Worm (Caenorhabditis elegans): ENCODE data around the gene T01B7.5.

DNA sequence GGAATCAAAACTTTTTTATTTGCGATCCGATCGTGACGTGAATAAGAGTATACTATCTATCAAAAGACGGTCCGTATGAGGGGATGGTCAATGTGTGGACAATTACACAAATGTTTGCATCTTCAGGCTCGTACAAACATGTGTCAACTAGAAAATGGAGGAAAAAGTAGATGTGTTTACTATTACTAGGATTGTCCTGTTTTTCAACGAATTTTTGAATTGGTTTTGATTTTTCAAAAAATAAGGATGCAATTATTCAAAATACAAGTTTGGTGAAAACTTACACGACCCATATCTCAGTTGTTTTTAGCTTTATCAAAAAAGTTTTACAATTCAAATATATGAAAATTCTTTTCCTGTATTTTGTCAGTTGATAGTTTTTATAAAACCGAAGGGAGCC, 38.6 kb downstream of the T01B7.5 start, which contains the start of gene K08F8.7:
- no peak for TF ChIP-seq him-1 (tag; optimal IDR thresholded peaks at IDR 0.05)
- TF ChIP-seq dao-5 (tag; optimal IDR thresholded peaks at IDR 0.05) = no peak

All from whole organism, L4/young adult.